Fruit fly (Drosophila melanogaster) whole organism: ENCODE results near the gene CG14210.

ENCODE experiments used
- CG8478 ChIP-seq: fragments of >200 bp; optimal IDR thresholded peaks from 2 replicates; lab custom pipeline; 2018; ENCODE audit warnings: inconsistent platforms
- EcR ChIP-seq, 2 experiments: fragments of >200 bp; optimal IDR thresholded peaks; 2 replicates each; lab custom pipeline; 2017; ENCODE audit warnings: missing biosample characterization in 2 of 2, missing genetic modification characterization in 2 of 2, missing genetic modification reagents in 2 of 2
- psq ChIP-seq: fragments of >200 bp; optimal IDR thresholded peaks from 2 replicates; lab custom pipeline; 2017

dm6 chrX:19590070-19590469, 25.9 kb upstream of the CG14210 start, which contains the start of gene CG14219:
- TF ChIP-seq CG8478 (lab: Kevin White, UChicago) (no peak), psq (lab: Kevin White, UChicago) (no peak), EcR (GFP tag; optimal IDR thresholded peaks at IDR 0.05; lab: Kevin White, UChicago) (no peak)
